Fruit fly (Drosophila melanogaster) whole organism, embryonic: ENCODE measurements around the gene dmrt11E.

Source experiments
- CG10979 ChIP-seq: fragments of 200-800 bp; sonication (Bioruptor generic); optimal IDR thresholded peaks from 2 replicates; lab custom pipeline; 2018; ENCODE audit warnings: missing biosample characterization, mild to moderate bottlenecking, missing genetic modification characterization, moderate library complexity
- CG12071 ChIP-seq: fragments of 200-800 bp; sonication (Bioruptor generic); optimal IDR thresholded peaks from 3 replicates; lab custom pipeline; 2018; ENCODE audit warnings: missing biosample characterization, mild to moderate bottlenecking, missing genetic modification characterization
- CG12155 ChIP-seq: fragments of 200-800 bp; sonication (Bioruptor generic); optimal IDR thresholded peaks from 3 replicates; lab custom pipeline; 2016; ENCODE audit warnings: missing biosample characterization, missing genetic modification characterization
- CG12659 ChIP-seq: fragments of 200-800 bp; sonication (Bioruptor generic); optimal IDR thresholded peaks from 3 replicates; lab custom pipeline; 2017; ENCODE audit warnings: mild to moderate bottlenecking, missing biosample characterization, missing genetic modification reagents, missing genetic modification characterization
- CG13775 ChIP-seq: fragments of 200-800 bp; sonication (Bioruptor generic); optimal IDR thresholded peaks from 3 replicates; lab custom pipeline; 2017; ENCODE audit warnings: missing biosample characterization, mild to moderate bottlenecking, missing genetic modification characterization
- CG15269 ChIP-seq: fragments of 200-800 bp; sonication (Bioruptor generic); optimal IDR thresholded peaks from 2 replicates; lab custom pipeline; 2018; ENCODE audit warnings: missing biosample characterization, mild to moderate bottlenecking, missing genetic modification characterization, moderate library complexity
- CG1602 ChIP-seq: fragments of 200-800 bp; sonication (Bioruptor generic); optimal IDR thresholded peaks from 3 replicates; lab custom pipeline; 2016; ENCODE audit warnings: missing biosample characterization, missing genetic modification characterization
- CG17328 ChIP-seq: fragments of 200-800 bp; sonication (Bioruptor generic); IDR thresholded peaks from 2 replicates; pipeline ENCODE4 v1.3.6; 2022; ENCODE audit warnings: missing biosample characterization, missing genetic modification characterization
- CG2199 ChIP-seq: fragments of 200-800 bp; sonication (Bioruptor generic); IDR thresholded peaks from 3 replicates; pipeline ENCODE4 v1.3.6; 2022; ENCODE audit warnings: missing biosample characterization, missing genetic modification characterization
- CG2889 ChIP-seq: fragments of 200-800 bp; sonication (Bioruptor generic); IDR thresholded peaks from 3 replicates; pipeline ENCODE4 v1.3.6; 2022; ENCODE audit warnings: missing biosample characterization, missing genetic modification characterization
- CG31388 ChIP-seq: fragments of 200-800 bp; sonication (Bioruptor generic); optimal IDR thresholded peaks from 2 replicates; lab custom pipeline; 2016; ENCODE audit warnings: missing biosample characterization, missing genetic modification characterization
- CG34422 ChIP-seq: fragments of 200-800 bp; sonication (Bioruptor generic); IDR thresholded peaks from 3 replicates; pipeline ENCODE4 v1.3.6; 2022; ENCODE audit warnings: missing biosample characterization, missing genetic modification characterization
- CG4424 ChIP-seq: fragments of 200-800 bp; sonication (Bioruptor generic); optimal IDR thresholded peaks from 3 replicates; lab custom pipeline; 2016; ENCODE audit warnings: missing biosample characterization, missing genetic modification characterization
- CG4820 ChIP-seq: fragments of 200-800 bp; sonication (Bioruptor generic); optimal IDR thresholded peaks from 3 replicates; lab custom pipeline; 2016; ENCODE audit warnings: missing biosample characterization, missing genetic modification characterization
- CG6254 ChIP-seq: fragments of 200-800 bp; sonication (Bioruptor generic); optimal IDR thresholded peaks from 3 replicates; lab custom pipeline; 2017; ENCODE audit warnings: mild to moderate bottlenecking, missing biosample characterization, missing genetic modification reagents, missing genetic modification characterization
- CG7271 ChIP-seq: fragments of 200-800 bp; sonication (Bioruptor generic); optimal IDR thresholded peaks from 2 replicates; lab custom pipeline; 2018; ENCODE audit warnings: missing biosample characterization, mild to moderate bottlenecking, missing genetic modification characterization, moderate library complexity
- CG7928 ChIP-seq: fragments of 200-800 bp; sonication (Bioruptor generic); optimal IDR thresholded peaks from 2 replicates; lab custom pipeline; 2017; ENCODE audit warnings: missing biosample characterization, mild to moderate bottlenecking, missing genetic modification characterization
- CG8478 ChIP-seq: fragments of >200 bp; optimal IDR thresholded peaks from 2 replicates; lab custom pipeline; 2018
- CG8765 ChIP-seq: fragments of 200-800 bp; sonication (Bioruptor generic); IDR thresholded peaks from 2 replicates; pipeline ENCODE4 v1.3.6; 2022; ENCODE audit warnings: missing biosample characterization, missing genetic modification characterization
- CG9609 ChIP-seq: fragments of 200-800 bp; sonication (Bioruptor generic); optimal IDR thresholded peaks from 3 replicates; lab custom pipeline; 2016; ENCODE audit warnings: missing biosample characterization, missing genetic modification characterization
- CHES-1-like ChIP-seq: fragments of 200-800 bp; sonication (Bioruptor generic); optimal IDR thresholded peaks from 2 replicates; lab custom pipeline; 2016; ENCODE audit warnings: missing biosample characterization, missing genetic modification characterization
- D19A ChIP-seq: fragments of 200-800 bp; optimal IDR thresholded peaks from 3 replicates; lab custom pipeline; 2019; ENCODE audit warnings: missing biosample characterization, mild to moderate bottlenecking, missing genetic modification characterization, moderate library complexity
- Dad ChIP-seq: fragments of 200-800 bp; sonication (Bioruptor generic); optimal IDR thresholded peaks from 3 replicates; lab custom pipeline; 2016; ENCODE audit warnings: missing biosample characterization, missing genetic modification characterization
- Deaf1 ChIP-seq: fragments of 200-800 bp; optimal IDR thresholded peaks from 3 replicates; lab custom pipeline; 2019; ENCODE audit warnings: missing biosample characterization, mild to moderate bottlenecking, missing genetic modification characterization, moderate library complexity
- ERR ChIP-seq: fragments of 200-800 bp; sonication (Bioruptor generic); optimal IDR thresholded peaks from 2 replicates; lab custom pipeline; 2016; ENCODE audit warnings: missing biosample characterization, missing genetic modification characterization
- Jarid2 ChIP-seq: fragments of 200-800 bp; sonication (Bioruptor generic); optimal IDR thresholded peaks from 3 replicates; lab custom pipeline; 2017; ENCODE audit warnings: mild to moderate bottlenecking, missing biosample characterization, missing genetic modification reagents, missing genetic modification characterization
- Mad ChIP-seq: fragments of 200-800 bp; sonication (Bioruptor generic); optimal IDR thresholded peaks from 2 replicates; lab custom pipeline; 2016; ENCODE audit warnings: missing biosample characterization, missing genetic modification characterization
- NC2α ChIP-seq: fragments of 200-800 bp; sonication (Bioruptor generic); optimal IDR thresholded peaks from 2 replicates; lab custom pipeline; 2016; ENCODE audit warnings: missing biosample characterization, missing genetic modification characterization
- Ssrp ChIP-seq: fragments of 200-800 bp; sonication (Bioruptor generic); optimal IDR thresholded peaks from 2 replicates; lab custom pipeline; 2018; ENCODE audit warnings: missing biosample characterization, mild to moderate bottlenecking, missing genetic modification characterization, moderate library complexity
- al ChIP-seq: fragments of 200-800 bp; sonication (Bioruptor generic); IDR thresholded peaks from 2 replicates; pipeline ENCODE4 v1.3.6; 2022; ENCODE audit warnings: missing biosample characterization, missing genetic modification characterization
- az2 ChIP-seq: fragments of 200-800 bp; sonication (Bioruptor generic); optimal IDR thresholded peaks from 3 replicates; lab custom pipeline; 2016; ENCODE audit warnings: missing biosample characterization, missing genetic modification characterization
- btn ChIP-seq: fragments of 200-800 bp; sonication (Bioruptor generic); optimal IDR thresholded peaks from 2 replicates; lab custom pipeline; 2016; ENCODE audit warnings: missing biosample characterization, missing genetic modification characterization
- cas ChIP-seq: fragments of 200-800 bp; sonication (Bioruptor generic); IDR thresholded peaks from 2 replicates; pipeline ENCODE4 v1.3.6; 2022; ENCODE audit warnings: missing biosample characterization, missing genetic modification characterization
- cato ChIP-seq: fragments of 200-800 bp; sonication (Bioruptor generic); optimal IDR thresholded peaks from 2 replicates; lab custom pipeline; 2016; ENCODE audit warnings: missing biosample characterization, missing genetic modification characterization, borderline replicate concordance
- caup ChIP-seq: fragments of 200-800 bp; sonication (Bioruptor generic); optimal IDR thresholded peaks from 3 replicates; lab custom pipeline; 2017; ENCODE audit warnings: missing biosample characterization, mild to moderate bottlenecking, missing genetic modification characterization, moderate library complexity; ENCODE audit not compliant: severe bottlenecking
- dimm ChIP-seq: fragments of 200-800 bp; sonication (Bioruptor generic); IDR thresholded peaks from 2 replicates; pipeline ENCODE4 v1.3.6; 2022; ENCODE audit warnings: missing biosample characterization, missing genetic modification characterization
- eyg ChIP-seq: fragments of 200-800 bp; sonication (Bioruptor generic); optimal IDR thresholded peaks from 3 replicates; lab custom pipeline; 2016; ENCODE audit warnings: missing biosample characterization, missing genetic modification characterization
- gfzf ChIP-seq: fragments of 200-800 bp; sonication (Bioruptor generic); optimal IDR thresholded peaks from 2 replicates; lab custom pipeline; 2016; ENCODE audit warnings: missing biosample characterization, mild to moderate bottlenecking, missing genetic modification characterization, moderate library complexity
- knrl ChIP-seq: fragments of 200-800 bp; sonication (Bioruptor generic); IDR thresholded peaks from 3 replicates; pipeline ENCODE4 v1.3.6; 2022; ENCODE audit warnings: missing biosample characterization, missing genetic modification characterization; ENCODE audit not compliant: partially characterized antibody
- luna ChIP-seq: fragments of 200-800 bp; sonication (Bioruptor generic); optimal IDR thresholded peaks from 2 replicates; lab custom pipeline; 2016; ENCODE audit warnings: missing biosample characterization, missing genetic modification characterization
- mam ChIP-seq: fragments of 200-800 bp; sonication (Bioruptor generic); optimal IDR thresholded peaks from 3 replicates; lab custom pipeline; 2016; ENCODE audit warnings: missing biosample characterization, missing genetic modification characterization
- mirr ChIP-seq: fragments of 200-800 bp; sonication (Bioruptor generic); optimal IDR thresholded peaks from 3 replicates; lab custom pipeline; 2018; ENCODE audit warnings: missing biosample characterization, mild to moderate bottlenecking, missing genetic modification characterization
- onecut ChIP-seq: fragments of 200-800 bp; sonication (Bioruptor generic); IDR thresholded peaks from 2 replicates; pipeline ENCODE4 v1.3.6; 2022; ENCODE audit warnings: missing biosample characterization, missing genetic modification characterization
- pzg ChIP-seq: fragments of 200-800 bp; sonication (Bioruptor generic); optimal IDR thresholded peaks from 3 replicates; lab custom pipeline; 2018; ENCODE audit warnings: missing biosample characterization, mild to moderate bottlenecking, missing genetic modification characterization, moderate library complexity
- seq ChIP-seq: fragments of 200-800 bp; sonication (Bioruptor generic); IDR thresholded peaks from 2 replicates; pipeline ENCODE4 v1.3.6; 2022; ENCODE audit warnings: missing biosample characterization, missing genetic modification characterization
- slp2 ChIP-seq: fragments of 200-800 bp; sonication (Bioruptor generic); optimal IDR thresholded peaks from 2 replicates; lab custom pipeline; 2016; ENCODE audit warnings: missing biosample characterization, missing genetic modification characterization
- so ChIP-seq: fragments of 200-800 bp; sonication (Bioruptor generic); IDR thresholded peaks from 3 replicates; pipeline ENCODE4 v1.3.6; 2022; ENCODE audit warnings: missing biosample characterization, missing genetic modification characterization
- tll ChIP-seq, 2 experiments: fragments of 200-800 bp in 1 of 2; fragments of >200 bp in 1 of 2; sonication (Bioruptor generic) in 1 of 2; optimal IDR thresholded peaks; 2 replicates each; lab custom pipeline; 2017 to 2019; ENCODE audit warnings: missing biosample characterization in 2 of 2, missing genetic modification characterization in 2 of 2, mild to moderate bottlenecking in 1 of 2, moderate library complexity in 1 of 2
- trh ChIP-seq: fragments of 200-800 bp; sonication (Bioruptor generic); optimal IDR thresholded peaks from 2 replicates; lab custom pipeline; 2016; ENCODE audit warnings: missing biosample characterization, missing genetic modification characterization
- twi ChIP-seq: fragments of 200-800 bp; optimal IDR thresholded peaks from 2 replicates; lab custom pipeline; 2019; ENCODE audit warnings: missing biosample characterization, mild to moderate bottlenecking, missing genetic modification characterization, moderate library complexity
- unpg ChIP-seq: fragments of 200-800 bp; sonication (Bioruptor generic); optimal IDR thresholded peaks from 3 replicates; lab custom pipeline; 2018; ENCODE audit warnings: missing biosample characterization, mild to moderate bottlenecking, missing genetic modification characterization, moderate library complexity

Gene dmrt11E

dm6 chrX:13332702-13333243 is 35.2 kb upstream of the dmrt11E start (continued):
- TF ChIP-seq CG1602 (GFP tag; lab: Kevin White, UChicago) (no peak), mirr (no peak), CG8478 (lab: Kevin White, UChicago) (no peak), CG6254 (no peak), dimm (no peak), ERR (GFP tag; lab: Kevin White, UChicago) (peak; percentile 46), CG8765 (GFP tag; lab: Robert Waterston, UW) (no peak), CG2889 (GFP tag; lab: Robert Waterston, UW) (no peak), CG12155 (peak; percentile 5), CG31388 (GFP tag; lab: Kevin White, UChicago) (no peak), Jarid2 (no peak), az2 (GFP tag; lab: Kevin White, UChicago) (no peak), cato (GFP tag; lab: Kevin White, UChicago) (no peak), pzg (GFP tag; lab: Kevin White, UChicago) (no peak), tll (GFP tag; optimal IDR thresholded peaks at IDR 0.05; lab: Kevin White, UChicago) (no peak), so (GFP tag; lab: Robert Waterston, UW) (no peak), CG13775 (GFP tag; lab: Kevin White, UChicago) (no peak), trh (no peak), luna (GFP tag; lab: Kevin White, UChicago) (no peak), CG12659 (GFP tag; lab: Kevin White, UChicago) (peak; percentile 23), CG15269 (tag; lab: Kevin White, UChicago) (peak; percentile 3), eyg (GFP tag; lab: Kevin White, UChicago) (no peak), seq (no peak), caup (GFP tag; lab: Kevin White, UChicago) (no peak), CG2199 (GFP tag; lab: Robert Waterston, UW) (no peak), mam (GFP tag; lab: Kevin White, UChicago) (peak; percentile 49), CG12071 (GFP tag; lab: Kevin White, UChicago) (no peak), CG7928 (GFP tag; lab: Kevin White, UChicago) (no peak), cas (GFP tag; lab: Robert Waterston, UW) (no peak), CG4820 (GFP tag; lab: Kevin White, UChicago) (no peak), Ssrp (no peak), Mad (no peak), btn (GFP tag; lab: Kevin White, UChicago) (no peak), slp2 (no peak), unpg (GFP tag; lab: Kevin White, UChicago) (no peak), twi (no peak), CG34422 (GFP tag; lab: Robert Waterston, UW) (no peak), CG9609 (GFP tag; lab: Kevin White, UChicago) (peak; percentile 28), onecut (no peak), gfzf (GFP tag; lab: Kevin White, UChicago) (no peak), CHES-1-like (GFP tag; lab: Kevin White, UChicago) (peak; percentile 7), CG7271 (tag; lab: Kevin White, UChicago) (no peak), knrl (GFP tag; lab: Robert Waterston, UW) (no peak), al (0 out of 2 replicates have a peak, but pooled peaks have one; percentile 26), CG4424 (GFP tag; lab: Kevin White, UChicago) (no peak), CG10979 (no peak), Deaf1 (tag; lab: Kevin White, UChicago) (no peak), NC2α (GFP tag; lab: Kevin White, UChicago) (no peak), CG17328 (GFP tag; lab: Robert Waterston, UW) (no peak), D19A (peak; percentile 79), Dad (GFP tag; lab: Kevin White, UChicago) (no peak)
